Fruit fly (Drosophila melanogaster) whole organism, wandering third instar larva: ENCODE data around the gene blot.

Experiments
- CG32264 ChIP-seq: fragments of 200-800 bp; sonication (Bioruptor generic); optimal IDR thresholded peaks from 2 replicates; lab custom pipeline; 2016; ENCODE audit warnings: missing biosample characterization, missing genetic modification characterization
- CrebA ChIP-seq: fragments of 200-800 bp; sonication (Bioruptor generic); optimal IDR thresholded peaks from 2 replicates; lab custom pipeline; 2016; ENCODE audit warnings: missing biosample characterization, mild to moderate bottlenecking, missing genetic modification characterization, borderline replicate concordance
- Dfd ChIP-seq: fragments of >200 bp; optimal IDR thresholded peaks from 2 replicates; lab custom pipeline; 2017; ENCODE audit warnings: missing biosample characterization, missing genetic modification characterization
- Dif ChIP-seq: fragments of 200-275, 200-300 bp; sonication (Bioruptor generic); optimal IDR thresholded peaks from 2 replicates; lab custom pipeline; 2018; ENCODE audit warnings: missing biosample characterization, missing genetic modification characterization; ENCODE audit not compliant: partially characterized antibody
- GATAd ChIP-seq: sonication (Bioruptor generic); optimal IDR thresholded peaks from 2 replicates; lab custom pipeline; 2016; ENCODE audit warnings: missing biosample characterization, missing genetic modification characterization
- Hnf4 ChIP-seq: fragments of 200-800 bp; sonication (Bioruptor generic); optimal IDR thresholded peaks from 2 replicates; lab custom pipeline; 2016; ENCODE audit warnings: missing biosample characterization, mild to moderate bottlenecking, missing genetic modification characterization
- Hr78 ChIP-seq: fragments of >200 bp; optimal IDR thresholded peaks from 2 replicates; lab custom pipeline; 2017; ENCODE audit warnings: missing biosample characterization, missing genetic modification characterization
- Hr83 ChIP-seq: fragments of 200-300 bp; sonication (Bioruptor generic); optimal IDR thresholded peaks from 2 replicates; lab custom pipeline; 2016; ENCODE audit warnings: missing biosample characterization, mild to moderate bottlenecking, missing genetic modification characterization, moderate library complexity; ENCODE audit not compliant: poor library complexity, severe bottlenecking
- Myc ChIP-seq: fragments of >200 bp; optimal IDR thresholded peaks from 2 replicates; lab custom pipeline; 2017
- N ChIP-seq: fragments of >200 bp; optimal IDR thresholded peaks from 2 replicates; lab custom pipeline; 2018; ENCODE audit warnings: missing biosample characterization, missing external identifiers, missing genetic modification characterization
- Sp1 ChIP-seq: fragments of 200-800 bp; sonication (Bioruptor generic); optimal IDR thresholded peaks from 3 replicates; lab custom pipeline; 2019; ENCODE audit warnings: missing biosample characterization, mild to moderate bottlenecking, missing genetic modification characterization, moderate library complexity
- Vsx2 ChIP-seq: fragments of 200-300, 225-300 bp; sonication (Bioruptor generic); optimal IDR thresholded peaks from 2 replicates; lab custom pipeline; 2018; ENCODE audit warnings: missing biosample characterization, missing genetic modification characterization; ENCODE audit not compliant: partially characterized antibody
- br ChIP-seq: fragments of 200-800 bp; sonication (Bioruptor generic); optimal IDR thresholded peaks from 2 replicates; lab custom pipeline; 2016; ENCODE audit warnings: missing biosample characterization, missing genetic modification characterization
- brk ChIP-seq: fragments of 200-800 bp; sonication (Bioruptor generic); optimal IDR thresholded peaks from 2 replicates; lab custom pipeline; 2016; ENCODE audit warnings: missing biosample characterization, mild to moderate bottlenecking, missing genetic modification characterization
- dl ChIP-seq, 2 experiments: fragments of 175-275, 200-275 bp in 1 of 2; fragments of 200-275 bp in 1 of 2; sonication (Bioruptor generic); optimal IDR thresholded peaks; lab custom pipeline; 2018; ENCODE audit warnings: mild to moderate bottlenecking in 2 of 2, missing biosample characterization in 2 of 2, missing genetic modification characterization in 2 of 2, moderate library complexity in 2 of 2; ENCODE audit not compliant: partially characterized antibody in 2 of 2, insufficient read depth in 1 of 2
- dmrt93B ChIP-seq: fragments of 200-800 bp; sonication (Bioruptor generic); optimal IDR thresholded peaks from 2 replicates; lab custom pipeline; 2018; ENCODE audit warnings: missing biosample characterization, mild to moderate bottlenecking, missing genetic modification characterization
- ey ChIP-seq: fragments of 200-800 bp; sonication (Bioruptor generic); optimal IDR thresholded peaks from 2 replicates; lab custom pipeline; 2016; ENCODE audit warnings: missing biosample characterization, missing genetic modification characterization
- foxo ChIP-seq, 2 experiments: fragments of 200-800 bp; sonication (Bioruptor generic); optimal IDR thresholded peaks; 2 replicates in 1 of 2; 3 replicates in 1 of 2; lab custom pipeline; 2016 to 2017; ENCODE audit warnings: missing biosample characterization in 2 of 2, missing genetic modification characterization in 2 of 2
- fru ChIP-seq: fragments of 200-800 bp; sonication (Bioruptor generic); optimal IDR thresholded peaks from 3 replicates; lab custom pipeline; 2016; ENCODE audit warnings: missing biosample characterization, mild to moderate bottlenecking, missing genetic modification characterization
- h ChIP-seq: fragments of 200-800 bp; sonication (Bioruptor generic); optimal IDR thresholded peaks from 3 replicates; lab custom pipeline; 2016; ENCODE audit warnings: missing biosample characterization, mild to moderate bottlenecking, missing genetic modification characterization
- lola ChIP-seq: fragments of >200 bp; optimal IDR thresholded peaks from 2 replicates; lab custom pipeline; 2017; ENCODE audit warnings: missing biosample characterization, missing genetic modification characterization
- psq ChIP-seq: fragments of 200-800 bp; sonication (Bioruptor generic); optimal IDR thresholded peaks from 3 replicates; lab custom pipeline; 2017; ENCODE audit warnings: missing biosample characterization, mild to moderate bottlenecking, missing genetic modification characterization, moderate library complexity
- rgr ChIP-seq: fragments of 200-800 bp; sonication (Bioruptor generic); optimal IDR thresholded peaks from 3 replicates; lab custom pipeline; 2016; ENCODE audit warnings: missing biosample characterization, mild to moderate bottlenecking, missing genetic modification characterization
- sage ChIP-seq: fragments of 200-800 bp; sonication (Bioruptor generic); optimal IDR thresholded peaks from 2 replicates; lab custom pipeline; 2016; ENCODE audit warnings: missing biosample characterization, mild to moderate bottlenecking, missing genetic modification characterization
- sv ChIP-seq: fragments of 200-800 bp; sonication (Bioruptor generic); optimal IDR thresholded peaks from 3 replicates; lab custom pipeline; 2016; ENCODE audit warnings: missing biosample characterization, missing genetic modification characterization
- tai ChIP-seq: sonication (Bioruptor generic); optimal IDR thresholded peaks from 2 replicates; lab custom pipeline; 2016; ENCODE audit warnings: missing biosample characterization, missing genetic modification characterization
- usp ChIP-seq: fragments of >200 bp; optimal IDR thresholded peaks from 2 replicates; lab custom pipeline; 2017; ENCODE audit warnings: missing biosample characterization, missing genetic modification characterization
- woc ChIP-seq: sonication (Bioruptor generic); optimal IDR thresholded peaks from 2 replicates; lab custom pipeline; 2016; ENCODE audit warnings: missing biosample characterization, mild to moderate bottlenecking, missing genetic modification characterization

The blot gene

dm6 chr3L:17383285-17383684, 38.0 kb downstream of the blot start:
- TF ChIP-seq rgr (GFP tag; lab: Kevin White, UChicago) (no peak), woc (GFP tag; lab: Kevin White, UChicago) (no peak), fru (GFP tag; lab: Kevin White, UChicago) (no peak), dmrt93B (GFP tag; lab: Kevin White, UChicago) (no peak), h (GFP tag; lab: Kevin White, UChicago) (no peak), Vsx2 (GFP tag; lab: Kevin White, UChicago) (no peak), usp (no peak), sage (GFP tag; lab: Kevin White, UChicago) (no peak), Hr78 (GFP tag; lab: Kevin White, UChicago) (no peak), N (GFP tag; lab: Kevin White, UChicago) (no peak), lola (GFP tag; lab: Kevin White, UChicago) (no peak), foxo (GFP tag; optimal IDR thresholded peaks at IDR 0.05; lab: Kevin White, UChicago) (no peak), br (GFP tag; lab: Kevin White, UChicago) (no peak), Dfd (no peak)

DNA sequence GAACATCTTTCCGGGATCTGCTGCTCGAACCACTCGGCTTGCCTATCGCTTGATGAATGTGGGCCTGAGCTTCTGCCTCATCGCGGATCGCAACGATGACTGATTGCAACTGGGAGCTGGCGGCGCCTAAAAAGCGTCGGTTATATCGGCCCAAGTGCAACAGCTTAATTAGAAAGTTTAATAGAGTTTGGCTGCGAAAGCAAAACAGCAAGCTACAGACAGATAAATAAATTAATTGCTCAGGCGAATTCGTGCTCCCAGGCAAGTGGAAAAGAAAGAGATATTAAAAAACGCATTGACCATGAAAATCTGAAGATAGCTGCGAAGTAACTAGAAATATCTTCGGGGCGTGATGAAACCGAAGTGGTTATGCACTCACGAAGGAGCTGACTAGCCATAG, 38.7 kb downstream of the blot start, which contains the start of gene CG13728:
CG13728 (minus strand) TSS at position 101 of the 400 bp plus-strand sequence.
- TF ChIP-seq fru (GFP tag; lab: Kevin White, UChicago) (no peak), GATAd (GFP tag; lab: Kevin White, UChicago) (no peak), dmrt93B (GFP tag; lab: Kevin White, UChicago) (no peak), Hr78 (GFP tag; lab: Kevin White, UChicago) (no peak), ey (GFP tag; lab: Kevin White, UChicago) (no peak), sv (GFP tag; lab: Kevin White, UChicago) (no peak), h (GFP tag; lab: Kevin White, UChicago) (no peak), lola (GFP tag; lab: Kevin White, UChicago) (no peak), Vsx2 (GFP tag; lab: Kevin White, UChicago) (no peak), brk (GFP tag; lab: Kevin White, UChicago) (no peak), Hr83 (GFP tag; lab: Kevin White, UChicago) (no peak), foxo (GFP tag; optimal IDR thresholded peaks at IDR 0.05; lab: Kevin White, UChicago) (no peak), CrebA (GFP tag; lab: Kevin White, UChicago) (no peak), psq (GFP tag; lab: Kevin White, UChicago) (no peak), CG32264 (GFP tag; lab: Kevin White, UChicago) (no peak), Dif (GFP tag; lab: Kevin White, UChicago) (no peak), N (GFP tag; lab: Kevin White, UChicago) (no peak)

DNA sequence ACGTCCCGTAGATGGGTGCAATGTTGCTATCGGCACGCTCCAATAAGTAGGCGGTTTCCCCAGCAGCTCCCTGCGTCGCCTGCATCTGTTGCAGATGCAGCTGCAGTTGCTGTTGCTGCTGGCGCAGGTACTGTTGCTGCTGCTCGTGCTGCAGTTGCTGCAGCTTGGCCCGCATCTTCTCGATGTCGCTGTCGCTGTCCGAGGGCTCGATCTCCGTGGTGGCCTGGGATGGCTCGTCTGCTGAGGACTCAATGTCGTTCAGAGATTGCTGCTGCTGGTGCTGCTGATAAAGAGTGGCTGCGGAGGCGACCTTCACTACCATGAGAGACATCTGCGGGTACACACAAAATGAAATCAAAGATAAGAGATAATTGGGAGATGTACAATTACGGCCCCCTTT, 39.3 kb downstream of the blot start:
- TF ChIP-seq Dif (GFP tag; lab: Kevin White, UChicago) (no peak), usp (no peak), Hr78 (GFP tag; lab: Kevin White, UChicago) (no peak), foxo (GFP tag; optimal IDR thresholded peaks at IDR 0.05; lab: Kevin White, UChicago) (no peak), ey (GFP tag; lab: Kevin White, UChicago) (no peak), woc (GFP tag; lab: Kevin White, UChicago) (no peak), fru (GFP tag; lab: Kevin White, UChicago) (no peak), Sp1 (GFP tag; lab: Kevin White, UChicago) (no peak), CrebA (GFP tag; lab: Kevin White, UChicago) (no peak), brk (GFP tag; lab: Kevin White, UChicago) (no peak), rgr (GFP tag; lab: Kevin White, UChicago) (no peak), Myc (lab: Kevin White, UChicago) (no peak), sage (GFP tag; lab: Kevin White, UChicago) (no peak), psq (GFP tag; lab: Kevin White, UChicago) (no peak), Hr83 (GFP tag; lab: Kevin White, UChicago) (no peak), dmrt93B (GFP tag; lab: Kevin White, UChicago) (no peak), sv (GFP tag; lab: Kevin White, UChicago) (no peak)
- TF ChIP-seq, all 38 proteins: peak for 0

DNA sequence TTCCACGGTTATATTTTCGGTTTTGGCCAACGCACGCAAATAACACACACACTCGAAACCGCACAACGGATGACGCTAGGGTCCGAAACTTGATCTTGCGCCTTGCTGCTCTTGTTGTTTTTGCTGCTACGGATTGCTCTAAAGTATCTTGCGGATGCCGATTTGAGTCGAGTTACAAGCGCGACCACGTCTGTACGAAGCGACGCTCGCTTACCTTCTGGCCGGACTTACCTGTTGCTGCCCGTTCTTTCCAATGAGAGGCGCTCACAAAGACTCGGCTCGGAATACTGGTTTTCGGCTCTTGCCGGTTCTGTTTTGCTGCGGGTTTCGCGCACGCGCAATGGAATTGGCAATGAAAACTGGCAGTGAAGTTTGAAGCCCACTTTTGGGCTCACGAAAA, 42.0 kb downstream of the blot start, which contains the start of gene Cad74A:
Cad74A (minus strand) TSS at position 220 of the 400 bp plus-strand sequence.
- TF ChIP-seq tai (GFP tag; lab: Kevin White, UChicago) (no peak), dl (GFP tag; optimal IDR thresholded peaks at IDR 0.05; lab: Kevin White, UChicago; ENCODE audit: insufficient read depth in 1 of 2, partially characterized antibody in 2 of 2) (peak in 1 of 2 experiments; percentile 5), h (GFP tag; lab: Kevin White, UChicago) (no peak), Hr78 (GFP tag; lab: Kevin White, UChicago) (no peak), Dif (GFP tag; lab: Kevin White, UChicago) (peak; percentile 53), Hr83 (GFP tag; lab: Kevin White, UChicago) (peak; percentile 46), Myc (lab: Kevin White, UChicago) (peak; percentile 50), ey (GFP tag; lab: Kevin White, UChicago) (no peak), Hnf4 (GFP tag; lab: Kevin White, UChicago) (no peak), Vsx2 (GFP tag; lab: Kevin White, UChicago) (peak; percentile 47), psq (GFP tag; lab: Kevin White, UChicago) (peak; percentile 87)
